Worm (Caenorhabditis elegans) whole organism, L4 larva: Measurements from ENCODE around the gene M05D6.3.

Experiments
- F37D6.2 ChIP-seq: sonication (generic microtip); optimal IDR thresholded peaks from 2 replicates; lab custom pipeline; 2016; ENCODE audit warnings: mild to moderate bottlenecking, missing genetic modification characterization, missing compliant biosample characterization
- Y5F2A.4 ChIP-seq: fragments of 200-800 bp; sonication (Bioruptor generic); optimal IDR thresholded peaks from 2 replicates; lab custom pipeline; 2018; ENCODE audit warnings: mild to moderate bottlenecking, missing genetic modification characterization, missing compliant biosample characterization
- ZK337.2 ChIP-seq: fragments of 200-800 bp; sonication (Bioruptor generic); IDR thresholded peaks from 2 replicates; pipeline ENCODE4 v1.3.6; 2022; ENCODE audit warnings: missing genetic modification reagents, missing genetic modification characterization, missing compliant biosample characterization
- ZK546.5 ChIP-seq, 2 experiments: sonication (generic microtip); optimal IDR thresholded peaks; 2 replicates each; lab custom pipeline; 2017; ENCODE audit warnings: missing biosample characterization in 2 of 2, missing genetic modification characterization in 2 of 2
- dpl-1 ChIP-seq: fragments of 150-350 bp; optimal IDR thresholded peaks from 2 replicates; lab custom pipeline; 2014; ENCODE audit warnings: missing biosample characterization, missing genetic modification reagents, missing genetic modification characterization
- lin-29 ChIP-seq: fragments of 200-800 bp; sonication (Bioruptor generic); IDR thresholded peaks from 2 replicates; pipeline ENCODE4 v1.3.6; 2022; ENCODE audit warnings: missing genetic modification reagents, missing genetic modification characterization, missing compliant biosample characterization
- nhr-237 ChIP-seq: sonication (generic microtip); optimal IDR thresholded peaks from 2 replicates; lab custom pipeline; 2017; ENCODE audit warnings: missing biosample characterization, missing genetic modification characterization
- nhr-28 ChIP-seq: fragments of 150-350 bp; optimal IDR thresholded peaks from 2 replicates; lab custom pipeline; 2014; ENCODE audit warnings: missing biosample characterization, missing genetic modification characterization
- snpc-4 ChIP-seq: fragments of 150-350 bp; optimal IDR thresholded peaks from 2 replicates; lab custom pipeline; 2014; ENCODE audit warnings: missing biosample characterization, missing genetic modification characterization
- tag-97 ChIP-seq: fragments of 200-800 bp; sonication (Bioruptor generic); IDR thresholded peaks from 2 replicates; pipeline ENCODE4 v1.3.6; 2022; ENCODE audit warnings: missing genetic modification characterization, missing compliant biosample characterization

DNA sequence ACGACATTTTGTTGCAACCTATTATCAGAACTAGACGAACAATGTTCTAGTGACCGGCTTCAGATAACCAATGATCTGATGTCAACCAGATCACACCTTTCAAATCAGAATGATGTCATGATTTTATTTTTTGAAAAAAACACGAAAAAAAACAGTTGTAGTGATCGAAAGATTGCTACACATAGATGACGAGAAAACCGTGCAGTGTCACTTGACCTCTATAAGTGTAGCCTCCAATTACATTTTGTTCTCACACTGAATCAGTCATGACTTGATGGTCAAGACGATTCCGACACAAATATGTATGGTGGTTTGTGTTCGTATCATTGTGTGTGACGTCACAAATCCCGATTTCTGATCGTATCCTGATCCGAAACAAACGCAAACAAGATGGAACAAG lies 35.5 kb upstream of the M05D6.3 start:
- no peak for TF ChIP-seq nhr-237 (tag; lab: Kevin White, UChicago)
- TF ChIP-seq tag-97: no peak
- TF ChIP-seq lin-29 (GFP tag; lab: Robert Waterston, UW): no peak
- TF ChIP-seq F37D6.2 (tag; lab: Kevin White, UChicago): no peak
- TF ChIP-seq ZK337.2 (GFP tag; lab: Robert Waterston, UW): no peak
- no peak for TF ChIP-seq Y5F2A.4 (GFP tag; lab: Kevin White, UChicago)
- peak; percentile 77 for TF ChIP-seq nhr-28 (tag; lab: Kevin White, UChicago)
- TF ChIP-seq dpl-1 (GFP tag; lab: Kevin White, UChicago): no peak
- no peak for TF ChIP-seq ZK546.5 (tag; optimal IDR thresholded peaks at IDR 0.05; lab: Kevin White, UChicago)
- TF ChIP-seq snpc-4 (tag; lab: Kevin White, UChicago): no peak
